Fruit fly (Drosophila melanogaster): ENCODE data around the gene CG10597.

- no peak for TF ChIP-seq Myc (optimal IDR thresholded peaks at IDR 0.05)
- no peak for TF ChIP-seq OdsH (GFP tag; optimal IDR thresholded peaks at IDR 0.05)
- TF ChIP-seq usp (GFP tag; optimal IDR thresholded peaks at IDR 0.05): no peak
- TF ChIP-seq lola (GFP tag; optimal IDR thresholded peaks at IDR 0.05): no peak
- TF ChIP-seq Sp1 (GFP tag; optimal IDR thresholded peaks at IDR 0.05): no peak
- no peak for TF ChIP-seq sage (GFP tag; optimal IDR thresholded peaks at IDR 0.05)
These were observed 15.8 kb downstream of the CG10597 start, which contains the start of gene CG5162 for dm6 chrX:17215004-17215403.
